6 worm cellular contexts compared by ENCODE assay signal in genomic region chrIV:4585991-4586390, ce11.
A peak's percentile ranks its signal among the peaks of the same experiment; 100 is the strongest.
TF ChIP-seq lines count a peak whose summit lies in the region.

No protein-coding gene starts in this region.

TF ChIP-seq in whole organism, L1 larva, 84 proteins besides CTCF, POLR2A, EP300 and RAD21 (continues in another document):
- TF ChIP-seq mef-2 (tag; optimal IDR thresholded peaks at IDR 0.05; lab: Kevin White, UChicago) (no peak), egl-13 (tag; optimal IDR thresholded peaks at IDR 0.05; lab: Kevin White, UChicago) (no peak), C04F5.9 (tag; optimal IDR thresholded peaks at IDR 0.05; lab: Kevin White, UChicago) (no peak), lir-3 (tag; optimal IDR thresholded peaks at IDR 0.05; lab: Kevin White, UChicago; ENCODE audit: poor library complexity) (no peak), ces-1 (GFP tag; optimal IDR thresholded peaks at IDR 0.05; lab: Kevin White, UChicago) (peak; percentile 97), nhr-71 (tag; optimal IDR thresholded peaks at IDR 0.05; lab: Kevin White, UChicago) (peak; percentile 33), C16A3.4 (tag; optimal IDR thresholded peaks at IDR 0.05; lab: Kevin White, UChicago) (no peak), fkh-10 (GFP tag; optimal IDR thresholded peaks at IDR 0.05; lab: Kevin White, UChicago) (peak; percentile 96), elt-2 (tag; optimal IDR thresholded peaks at IDR 0.05; lab: Kevin White, UChicago) (no peak), lin-39 (tag; optimal IDR thresholded peaks at IDR 0.05; lab: Kevin White, UChicago) (no peak), isw-1 (GFP tag; IDR thresholded peaks at IDR 0.05; lab: Robert Waterston, UW) (peak; percentile 11; the same call in 1 of the 2 replicates), snpc-4 (tag; optimal IDR thresholded peaks at IDR 0.05; lab: Kevin White, UChicago) (no peak), ets-5 (GFP tag; IDR thresholded peaks at IDR 0.05; lab: Robert Waterston, UW) (no peak), aha-1 (tag; optimal IDR thresholded peaks at IDR 0.05; lab: Kevin White, UChicago) (no peak), tbx-2 (tag; optimal IDR thresholded peaks at IDR 0.05; lab: Kevin White, UChicago) (peak; percentile 39), ceh-88 (GFP tag; IDR thresholded peaks at IDR 0.05; lab: Robert Waterston, UW) (no peak)

TF ChIP-seq in whole organism, L2 larva, 48 proteins besides CTCF, POLR2A, EP300 and RAD21:
- TF ChIP-seq nhr-6 (tag; optimal IDR thresholded peaks at IDR 0.05; lab: Kevin White, UChicago) (peak; percentile 6), snpc-4 (tag; optimal IDR thresholded peaks at IDR 0.05; lab: Kevin White, UChicago) (no peak), sem-4 (tag; optimal IDR thresholded peaks at IDR 0.05; lab: Kevin White, UChicago) (peak; percentile 76), zag-1 (tag; optimal IDR thresholded peaks at IDR 0.05; lab: Kevin White, UChicago) (peak; percentile 53), lsy-2 (tag; optimal IDR thresholded peaks at IDR 0.05; lab: Kevin White, UChicago) (peak in 1 of 2 experiments; percentile 48), sma-9 (GFP tag; optimal IDR thresholded peaks at IDR 0.05; lab: Kevin White, UChicago) (peak; percentile 18), sma-9 (tag; optimal IDR thresholded peaks at IDR 0.05; lab: Kevin White, UChicago) (no peak), C34F6.9 (tag; optimal IDR thresholded peaks at IDR 0.05; lab: Kevin White, UChicago) (peak; percentile 54), gmeb-1 (tag; optimal IDR thresholded peaks at IDR 0.05; lab: Kevin White, UChicago) (no peak), ztf-11 (tag; optimal IDR thresholded peaks at IDR 0.05; lab: Kevin White, UChicago) (no peak), elt-1 (tag; optimal IDR thresholded peaks at IDR 0.05; lab: Kevin White, UChicago) (no peak), mdl-1 (tag; optimal IDR thresholded peaks at IDR 0.05; lab: Kevin White, UChicago) (peak in 1 of 2 experiments; percentile 63), nhr-129 (tag; optimal IDR thresholded peaks at IDR 0.05; lab: Kevin White, UChicago) (peak; percentile 58)

TF ChIP-seq in whole organism, L3 larva, 47 proteins besides CTCF, POLR2A, EP300 and RAD21:
- TF ChIP-seq R02D3.7 (tag; optimal IDR thresholded peaks at IDR 0.05; lab: Kevin White, UChicago) = no peak
- no peak for TF ChIP-seq skn-1 (tag; optimal IDR thresholded peaks at IDR 0.05; lab: Kevin White, UChicago)
- no peak for TF ChIP-seq nhr-76 (tag; optimal IDR thresholded peaks at IDR 0.05; lab: Kevin White, UChicago)
- TF ChIP-seq fkh-2 (tag; optimal IDR thresholded peaks at IDR 0.05; lab: Kevin White, UChicago) = no peak
- no peak for TF ChIP-seq nhr-28 (tag; optimal IDR thresholded peaks at IDR 0.05; lab: Kevin White, UChicago)
- peak; percentile 17 for TF ChIP-seq sea-2 (GFP tag; optimal IDR thresholded peaks at IDR 0.05; lab: Kevin White, UChicago)
- TF ChIP-seq elt-1 (tag; optimal IDR thresholded peaks at IDR 0.05; lab: Kevin White, UChicago) = no peak
- peak; percentile 97 for TF ChIP-seq fkh-10 (GFP tag; optimal IDR thresholded peaks at IDR 0.05; lab: Kevin White, UChicago)
- TF ChIP-seq jun-1 (tag; optimal IDR thresholded peaks at IDR 0.05; lab: Kevin White, UChicago) = no peak
- TF ChIP-seq ceh-16 (tag; optimal IDR thresholded peaks at IDR 0.05; lab: Kevin White, UChicago) = no peak
- TF ChIP-seq egl-5 (tag; optimal IDR thresholded peaks at IDR 0.05; lab: Kevin White, UChicago) = no peak
- no peak for TF ChIP-seq tbx-2 (tag; optimal IDR thresholded peaks at IDR 0.05; lab: Kevin White, UChicago)
- TF ChIP-seq ZK546.5 (tag; optimal IDR thresholded peaks at IDR 0.05; lab: Kevin White, UChicago) = no peak
- TF ChIP-seq lin-15B (tag; optimal IDR thresholded peaks at IDR 0.05; lab: Kevin White, UChicago) = peak; percentile 6
- TF ChIP-seq nfya-1 (tag; optimal IDR thresholded peaks at IDR 0.05; lab: Kevin White, UChicago; ENCODE audit: insufficient read depth) = peak; percentile 49

TF ChIP-seq in whole organism, L4 larva, 104 proteins besides CTCF, POLR2A, EP300 and RAD21 (continues in another document):
- TF ChIP-seq snpc-4 (tag; optimal IDR thresholded peaks at IDR 0.05; lab: Kevin White, UChicago) (no peak), jun-1 (tag; optimal IDR thresholded peaks at IDR 0.05; lab: Kevin White, UChicago) (no peak), sdz-12 (GFP tag; optimal IDR thresholded peaks at IDR 0.05; lab: Kevin White, UChicago) (no peak), ZK546.5 (tag; optimal IDR thresholded peaks at IDR 0.05; lab: Kevin White, UChicago) (no peak), ces-1 (GFP tag; optimal IDR thresholded peaks at IDR 0.05; lab: Kevin White, UChicago) (peak; percentile 95), T20F7.1 (GFP tag; optimal IDR thresholded peaks at IDR 0.05; lab: Kevin White, UChicago) (no peak), D1046.2 (GFP tag; IDR thresholded peaks at IDR 0.05; lab: Robert Waterston, UW) (no peak), ctbp-1 (GFP tag; IDR thresholded peaks at IDR 0.05; lab: Robert Waterston, UW) (peak; percentile 80), hlh-30 (tag; optimal IDR thresholded peaks at IDR 0.05; lab: Kevin White, UChicago; ENCODE audit: insufficient read depth) (peak; percentile 31), nhr-76 (tag; optimal IDR thresholded peaks at IDR 0.05; lab: Kevin White, UChicago) (no peak), aha-1 (tag; lab: Kevin White, UChicago) (no peak), mdl-1 (tag; optimal IDR thresholded peaks at IDR 0.05; lab: Kevin White, UChicago) (peak in 1 of 2 experiments; percentile 54), dmd-6 (GFP tag; IDR thresholded peaks at IDR 0.05; lab: Robert Waterston, UW) (0 out of 2 replicates have a peak, but pooled peaks have one; percentile 9), zag-1 (tag; optimal IDR thresholded peaks at IDR 0.05; lab: Kevin White, UChicago) (no peak), madf-9 (GFP tag; conservative IDR thresholded peaks at IDR 0.05; lab: Robert Waterston, UW) (no peak), F26F4.8 (GFP tag; conservative IDR thresholded peaks at IDR 0.05; lab: Robert Waterston, UW) (no peak), nhr-11 (tag; optimal IDR thresholded peaks at IDR 0.05; lab: Kevin White, UChicago) (no peak), fkh-10 (GFP tag; optimal IDR thresholded peaks at IDR 0.05; lab: Kevin White, UChicago) (peak; percentile 94)

TF ChIP-seq in whole organism, late embryonic, 69 proteins besides CTCF, POLR2A, EP300 and RAD21:
- TF ChIP-seq hlh-13 (GFP tag; optimal IDR thresholded peaks at IDR 0.05; lab: Kevin White, UChicago) = no peak
- peak; percentile 70 for TF ChIP-seq ceh-31 (tag; optimal IDR thresholded peaks at IDR 0.05; lab: Kevin White, UChicago)
- peak; percentile 78 for TF ChIP-seq ceh-14 (tag; optimal IDR thresholded peaks at IDR 0.05; lab: Kevin White, UChicago)
- TF ChIP-seq fkh-10 (GFP tag; optimal IDR thresholded peaks at IDR 0.05; lab: Kevin White, UChicago) = peak; percentile 62
- peak; percentile 15 for TF ChIP-seq fax-1 (tag; optimal IDR thresholded peaks at IDR 0.05; lab: Kevin White, UChicago)
- TF ChIP-seq C38D4.7 (GFP tag; optimal IDR thresholded peaks at IDR 0.05; lab: Kevin White, UChicago) = no peak
- TF ChIP-seq ceh-48 (tag; optimal IDR thresholded peaks at IDR 0.05; lab: Kevin White, UChicago) = no peak
- TF ChIP-seq hlh-6 (tag; optimal IDR thresholded peaks at IDR 0.05; lab: Kevin White, UChicago) = no peak
- TF ChIP-seq elt-2 (tag; optimal IDR thresholded peaks at IDR 0.05; lab: Kevin White, UChicago) = no peak
- TF ChIP-seq dve-1 (tag; optimal IDR thresholded peaks at IDR 0.05; lab: Kevin White, UChicago) = no peak
- TF ChIP-seq nfya-1 (tag; optimal IDR thresholded peaks at IDR 0.05; lab: Kevin White, UChicago) = peak; percentile 17
- TF ChIP-seq npax-4 (tag; optimal IDR thresholded peaks at IDR 0.05; lab: Kevin White, UChicago) = no peak
- no peak for TF ChIP-seq syd-9 (tag; optimal IDR thresholded peaks at IDR 0.05; lab: Kevin White, UChicago)
- peak; percentile 100 for TF ChIP-seq unc-42 (tag; optimal IDR thresholded peaks at IDR 0.05; lab: Kevin White, UChicago)
- no peak for TF ChIP-seq hlh-8 (tag; optimal IDR thresholded peaks at IDR 0.05; lab: Kevin White, UChicago)
- no peak for TF ChIP-seq dmd-4 (tag; optimal IDR thresholded peaks at IDR 0.05; lab: Kevin White, UChicago; ENCODE audit: borderline replicate concordance)

TF ChIP-seq in whole organism, mixed stage, embryonic, 35 proteins besides CTCF, POLR2A, EP300 and RAD21:
- TF ChIP-seq ztf-11 (tag; optimal IDR thresholded peaks at IDR 0.05; lab: Kevin White, UChicago) (no peak), ces-1 (GFP tag; optimal IDR thresholded peaks at IDR 0.05; lab: Kevin White, UChicago) (peak; percentile 100), mep-1 (tag; optimal IDR thresholded peaks at IDR 0.05; lab: Kevin White, UChicago) (peak; percentile 26)

Comparison
In these comparisons a context has a peak if more than half of its experiments do, and no peak if none do; other contexts are left out.
1. Of the 29 proteins assayed by ChIP-seq in both whole organism, L4 larva and whole organism, L1 larva: peak only in whole organism, L4 larva: none; only in whole organism, L1 larva: mep-1 and zag-1; in both: ces-1 and fkh-10; in neither: 22; mixed calls (peak in some experiments, not most) for 3.